Worm (Caenorhabditis elegans): ENCODE measurements around the gene sir-2.2.

DNA sequence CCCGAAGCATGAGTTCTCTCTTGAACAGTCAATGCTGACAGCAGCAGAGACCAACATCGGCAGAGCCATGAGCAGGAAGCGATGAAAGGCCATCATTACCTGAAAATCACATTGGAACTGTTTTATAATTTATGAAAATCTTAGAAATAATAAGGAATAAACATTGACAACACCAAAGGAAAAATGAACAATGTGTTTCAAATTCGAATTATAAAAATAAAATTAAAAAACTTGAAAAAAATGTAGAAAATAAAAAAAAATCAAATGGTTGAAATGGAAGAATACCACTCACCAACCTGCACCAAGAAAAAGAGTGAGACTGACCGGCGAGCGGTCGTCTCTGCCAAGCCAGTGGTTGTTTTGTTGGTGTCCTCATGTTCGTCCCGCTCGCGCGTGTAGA is 37.3 kb upstream of the sir-2.2 start, which contains the start of gene R04D3.3:
- TF ChIP-seq lsy-2 (tag; optimal IDR thresholded peaks at IDR 0.05) (no peak), ZK546.5 (tag; optimal IDR thresholded peaks at IDR 0.05) (no peak), mdl-1 (tag; optimal IDR thresholded peaks at IDR 0.05) (no peak), nhr-11 (tag; optimal IDR thresholded peaks at IDR 0.05) (no peak), R02D3.7 (tag; optimal IDR thresholded peaks at IDR 0.05) (no peak), unc-39 (tag; optimal IDR thresholded peaks at IDR 0.05) (no peak), ztf-4 (tag; optimal IDR thresholded peaks at IDR 0.05) (no peak), ztf-1 (GFP tag; conservative IDR thresholded peaks at IDR 0.05) (no peak), ama-1 (optimal IDR thresholded peaks at IDR 0.05) (no peak), nhr-129 (tag; optimal IDR thresholded peaks at IDR 0.05) (no peak)
